Worm (Caenorhabditis elegans): ENCODE results near the gene acr-25.

acr-25 gene

ce11 chrIV:6419031-6419582 is 45.0 kb upstream of the acr-25 start, which contains the start of the genes Y73B6BL.23 and htp-2:
Gene Y73B6BL.23, minus strand, starts transcription at chrIV:6419081.
Gene htp-2, plus strand, starts transcription at chrIV:6419522.
- TF ChIP-seq aly-2 (tag; optimal IDR thresholded peaks at IDR 0.05) = no peak

ce11 chrIV:6421183-6421635 is 42.9 kb upstream of the acr-25 start, which contains the start of gene puf-11:
Gene puf-11, plus strand, starts transcription at chrIV:6421585.
- no peak for TF ChIP-seq F16B12.6 (tag; optimal IDR thresholded peaks at IDR 0.05)
- no peak for TF ChIP-seq nhr-11 (tag; optimal IDR thresholded peaks at IDR 0.05)
- TF ChIP-seq C16A3.4 (tag; optimal IDR thresholded peaks at IDR 0.05) = no peak
- no peak for TF ChIP-seq ceh-82 (tag; optimal IDR thresholded peaks at IDR 0.05)
- TF ChIP-seq fos-1 (tag; optimal IDR thresholded peaks at IDR 0.05) = no peak
- TF ChIP-seq ces-1 (GFP tag; optimal IDR thresholded peaks at IDR 0.05) = no peak
- no peak for TF ChIP-seq irx-1 (tag; optimal IDR thresholded peaks at IDR 0.05)
- TF ChIP-seq lin-13 (GFP tag; optimal IDR thresholded peaks at IDR 0.05) = no peak
- TF ChIP-seq tbx-2 (tag; optimal IDR thresholded peaks at IDR 0.05) = no peak
- no peak for TF ChIP-seq nhr-12 (tag; optimal IDR thresholded peaks at IDR 0.05)
- TF ChIP-seq nhr-84 (tag; optimal IDR thresholded peaks at IDR 0.05) = no peak

- no peak for TF ChIP-seq Y116A8C.19 (tag; optimal IDR thresholded peaks at IDR 0.05; ENCODE audit: borderline replicate concordance)
- TF ChIP-seq rnt-1 (tag; optimal IDR thresholded peaks at IDR 0.05) = no peak
- no peak for TF ChIP-seq dsc-1 (tag; optimal IDR thresholded peaks at IDR 0.05)
- TF ChIP-seq elt-3 (tag; optimal IDR thresholded peaks at IDR 0.05) = peak in 2 of 6 experiments; percentile 50 to 69
Measured at ce11 chrIV:6426089-6426715, 37.9 kb upstream of the acr-25 start, which contains the start of gene acp-6. Gene acp-6, minus strand, starts transcription at chrIV:6426139.

- TF ChIP-seq efl-3 (GFP tag; optimal IDR thresholded peaks at IDR 0.05) (no peak), snu-23 (GFP tag; optimal IDR thresholded peaks at IDR 0.05) (no peak), lin-15B (tag; optimal IDR thresholded peaks at IDR 0.05) (no peak), grh-1 (GFP tag; IDR thresholded peaks at IDR 0.05) (peak; percentile 42; the same call in 1 of the 2 replicates), zag-1 (tag; optimal IDR thresholded peaks at IDR 0.05) (no peak), ceh-8 (GFP tag; optimal IDR thresholded peaks at IDR 0.05) (no peak), lsy-2 (tag; optimal IDR thresholded peaks at IDR 0.05) (no peak), lin-14 (GFP tag; optimal IDR thresholded peaks at IDR 0.05) (peak; percentile 79), nhr-85 (tag) (peak; percentile 92), tbx-2 (tag; optimal IDR thresholded peaks at IDR 0.05) (peak; percentile 22), blmp-1 (tag; optimal IDR thresholded peaks at IDR 0.05) (peak; percentile 46), F16B12.6 (tag; optimal IDR thresholded peaks at IDR 0.05) (no peak), alr-1 (tag; optimal IDR thresholded peaks at IDR 0.05; ENCODE audit: borderline replicate concordance) (no peak), elt-3 (tag; optimal IDR thresholded peaks at IDR 0.05) (no peak), mef-2 (tag; optimal IDR thresholded peaks at IDR 0.05) (no peak), efl-1 (optimal IDR thresholded peaks at IDR 0.05) (peak in 1 of 2 experiments; percentile 0), efl-1 (GFP tag; optimal IDR thresholded peaks at IDR 0.05 in 1 of 2) (no peak), snpc-4 (tag; optimal IDR thresholded peaks at IDR 0.05) (no peak)
Measured at ce11 chrIV:6427223-6427622, 36.9 kb upstream of the acr-25 start.

- TF ChIP-seq lin-14 (GFP tag; optimal IDR thresholded peaks at IDR 0.05) = peak; percentile 5
- no peak for TF ChIP-seq mdl-1 (tag; optimal IDR thresholded peaks at IDR 0.05)
Measured at ce11 chrIV:6431582-6431981, 32.5 kb upstream of the acr-25 start, which contains the start of gene acp-7. Gene acp-7, minus strand, starts transcription at chrIV:6431682.

ce11 chrIV:6432375-6432774 is 31.7 kb upstream of the acr-25 start:
- no peak for TF ChIP-seq aly-2 (tag; optimal IDR thresholded peaks at IDR 0.05)
- TF ChIP-seq zip-4 (GFP tag; optimal IDR thresholded peaks at IDR 0.05) = no peak
- no peak for TF ChIP-seq pax-3 (tag; optimal IDR thresholded peaks at IDR 0.05)
- peak; percentile 40 for TF ChIP-seq elt-2 (tag; optimal IDR thresholded peaks at IDR 0.05)
- TF ChIP-seq fkh-4 (tag; optimal IDR thresholded peaks at IDR 0.05; ENCODE audit: borderline replicate concordance) = no peak
- TF ChIP-seq unc-30 (tag; optimal IDR thresholded peaks at IDR 0.05) = no peak
- TF ChIP-seq tlp-1 (tag; optimal IDR thresholded peaks at IDR 0.05) = peak; percentile 13
- TF ChIP-seq lin-15B (tag; optimal IDR thresholded peaks at IDR 0.05) = no peak
